Worm (Caenorhabditis elegans): ENCODE measurements around the gene Y38F1A.8.

- TF ChIP-seq flt-1 (GFP tag; IDR thresholded peaks at IDR 0.05) = no peak
- TF ChIP-seq ama-1 (optimal IDR thresholded peaks at IDR 0.05) = no peak
- TF ChIP-seq ceh-13 (GFP tag; optimal IDR thresholded peaks at IDR 0.05) = no peak
- no peak for TF ChIP-seq tra-4 (tag; optimal IDR thresholded peaks at IDR 0.05)
- no peak for TF ChIP-seq pes-1 (GFP tag; IDR thresholded peaks at IDR 0.05)
- no peak for TF ChIP-seq hnd-1 (tag; optimal IDR thresholded peaks at IDR 0.05)
- TF ChIP-seq hmg-4 (GFP tag; optimal IDR thresholded peaks at IDR 0.05) = no peak
- TF ChIP-seq tbx-11 (GFP tag; IDR thresholded peaks at IDR 0.05) = no peak
- no peak for TF ChIP-seq ets-7 (tag; optimal IDR thresholded peaks at IDR 0.05)
- TF ChIP-seq ceh-36 (tag; optimal IDR thresholded peaks at IDR 0.05) = no peak
- no peak for TF ChIP-seq sea-1 (GFP tag; conservative IDR thresholded peaks at IDR 0.05)
- TF ChIP-seq tbx-37 (GFP tag; conservative IDR thresholded peaks at IDR 0.05) = no peak
- TF ChIP-seq aly-1 (tag; optimal IDR thresholded peaks at IDR 0.05) = no peak
These were observed 29.4 kb upstream of the Y38F1A.8 start for ce11 chrII:13030051-13030437.

All from whole organism, early embryonic.